Fruit fly (Drosophila melanogaster): ENCODE data around the gene LSm-4.
A peak's percentile ranks its signal among the peaks of the same experiment; 100 is the strongest.

LSm-4 gene

dm6 chr2L:10387869-10388726 is 16.9 kb downstream of the LSm-4 start, which contains the start of gene da (continued):
- TF ChIP-seq CG9437 (GFP tag; optimal IDR thresholded peaks at IDR 0.05) = peak; percentile 43
- TF ChIP-seq HmgZ (tag; optimal IDR thresholded peaks at IDR 0.05) = peak; percentile 41
- peak; percentile 50; the same call in 1 of the 3 replicates for TF ChIP-seq knrl (GFP tag; IDR thresholded peaks at IDR 0.05; ENCODE audit: partially characterized antibody)
- peak; percentile 15; the same call in 1 of the 3 replicates for TF ChIP-seq B-H1 (GFP tag; IDR thresholded peaks at IDR 0.05)
- TF ChIP-seq stwl (tag; optimal IDR thresholded peaks at IDR 0.05) = peak; percentile 65
- TF ChIP-seq Eip74EF (GFP tag; optimal IDR thresholded peaks at IDR 0.05) = peak in 1 of 2 experiments; percentile 70
- peak; percentile 57 for TF ChIP-seq Antp (GFP tag; optimal IDR thresholded peaks at IDR 0.05)
- TF ChIP-seq CG8765 (GFP tag; IDR thresholded peaks at IDR 0.05) = no peak
- TF ChIP-seq CG10959 (GFP tag; IDR thresholded peaks at IDR 0.05) = no peak
- peak; percentile 86 for TF ChIP-seq pzg (GFP tag; optimal IDR thresholded peaks at IDR 0.05)
- no peak for TF ChIP-seq Sox102F (GFP tag; optimal IDR thresholded peaks at IDR 0.05)
- TF ChIP-seq CHES-1-like (GFP tag; optimal IDR thresholded peaks at IDR 0.05) = peak; percentile 60
- TF ChIP-seq CG14667 (GFP tag; IDR thresholded peaks at IDR 0.05) = no peak
- peak; percentile 95 for TF ChIP-seq kay (GFP tag; optimal IDR thresholded peaks at IDR 0.05)
- no peak for TF ChIP-seq sna (GFP tag; IDR thresholded peaks at IDR 0.05; ENCODE audit: partially characterized antibody)
- TF ChIP-seq sisA (GFP tag; IDR thresholded peaks at IDR 0.05) = no peak; the same call in 1 of the 2 replicates
- TF ChIP-seq ro (GFP tag; IDR thresholded peaks at IDR 0.05) = no peak
- TF ChIP-seq Jarid2 (GFP tag; optimal IDR thresholded peaks at IDR 0.05) = no peak
- TF ChIP-seq CG2116 (GFP tag; optimal IDR thresholded peaks at IDR 0.05) = peak; percentile 99
- TF ChIP-seq CG6765 (GFP tag; optimal IDR thresholded peaks at IDR 0.05) = peak; percentile 25
- TF ChIP-seq Dip3 (GFP tag; optimal IDR thresholded peaks at IDR 0.05) = peak; percentile 45
- TF ChIP-seq dan (GFP tag; IDR thresholded peaks at IDR 0.05) = no peak
- TF ChIP-seq CG14014 (GFP tag; IDR thresholded peaks at IDR 0.05) = peak; percentile 64; the same call in 1 of the 2 replicates
- peak; percentile 43 for TF ChIP-seq CrebB (tag; optimal IDR thresholded peaks at IDR 0.05)
- TF ChIP-seq CG17802 (tag; optimal IDR thresholded peaks at IDR 0.05) = peak; percentile 95
- TF ChIP-seq tx (GFP tag; optimal IDR thresholded peaks at IDR 0.05) = peak; percentile 44
- TF ChIP-seq CG9609 (GFP tag; optimal IDR thresholded peaks at IDR 0.05) = peak; percentile 56
- peak; percentile 74 for TF ChIP-seq Camta (GFP tag; optimal IDR thresholded peaks at IDR 0.05)
- peak; percentile 10 for TF ChIP-seq CG10462 (GFP tag; optimal IDR thresholded peaks at IDR 0.05)
- TF ChIP-seq btn (GFP tag; optimal IDR thresholded peaks at IDR 0.05) = no peak
- TF ChIP-seq ATbp (GFP tag; optimal IDR thresholded peaks at IDR 0.05) = no peak
- TF ChIP-seq CG10267 (tag; optimal IDR thresholded peaks at IDR 0.05) = peak; percentile 64
- TF ChIP-seq CG13123 (GFP tag; optimal IDR thresholded peaks at IDR 0.05) = peak; percentile 51
- TF ChIP-seq run (tag; optimal IDR thresholded peaks at IDR 0.05) = no peak
- no peak for TF ChIP-seq Lpt (GFP tag; optimal IDR thresholded peaks at IDR 0.05)
- no peak for TF ChIP-seq CG1832 (GFP tag; optimal IDR thresholded peaks at IDR 0.05)
- peak; percentile 69 for TF ChIP-seq zfh2 (GFP tag; optimal IDR thresholded peaks at IDR 0.05)
- TF ChIP-seq psq (GFP tag; optimal IDR thresholded peaks at IDR 0.05) = no peak
- TF ChIP-seq Lhr (GFP tag; optimal IDR thresholded peaks at IDR 0.05) = peak; percentile 23
- TF ChIP-seq CG10654 (GFP tag; optimal IDR thresholded peaks at IDR 0.05) = peak; percentile 64
- TF ChIP-seq ems (GFP tag; optimal IDR thresholded peaks at IDR 0.05) = peak; percentile 46
- peak; percentile 42; the same call in 1 of the 3 replicates for TF ChIP-seq ase (GFP tag; IDR thresholded peaks at IDR 0.05)
- no peak for TF ChIP-seq cas (GFP tag; IDR thresholded peaks at IDR 0.05)
- 0 out of 3 replicates have a peak, but pooled peaks have one; percentile 68 for TF ChIP-seq CG2199 (GFP tag; IDR thresholded peaks at IDR 0.05)
- peak; percentile 41 for TF ChIP-seq hbn (GFP tag; IDR thresholded peaks at IDR 0.05; ENCODE audit: partially characterized antibody)
- TF ChIP-seq pum (GFP tag; optimal IDR thresholded peaks at IDR 0.05) = peak; percentile 56
- no peak for TF ChIP-seq klu (GFP tag; IDR thresholded peaks at IDR 0.05)
- peak; percentile 73 for TF ChIP-seq CoRest (tag; optimal IDR thresholded peaks at IDR 0.05)
- TF ChIP-seq CG18262 (tag; optimal IDR thresholded peaks at IDR 0.05) = peak; percentile 58

Measured in whole organism, embryonic.